Worm (Caenorhabditis elegans): Measurements from ENCODE around the gene T25B2.3.
A peak's percentile ranks its signal among the peaks of the same experiment; 100 is the strongest.

T25B2.3 gene

ce11 chrX:6159562-6159961 is 16.4 kb upstream of the T25B2.3 start:
- no peak for TF ChIP-seq ZK546.5 (tag; optimal IDR thresholded peaks at IDR 0.05)

DNA sequence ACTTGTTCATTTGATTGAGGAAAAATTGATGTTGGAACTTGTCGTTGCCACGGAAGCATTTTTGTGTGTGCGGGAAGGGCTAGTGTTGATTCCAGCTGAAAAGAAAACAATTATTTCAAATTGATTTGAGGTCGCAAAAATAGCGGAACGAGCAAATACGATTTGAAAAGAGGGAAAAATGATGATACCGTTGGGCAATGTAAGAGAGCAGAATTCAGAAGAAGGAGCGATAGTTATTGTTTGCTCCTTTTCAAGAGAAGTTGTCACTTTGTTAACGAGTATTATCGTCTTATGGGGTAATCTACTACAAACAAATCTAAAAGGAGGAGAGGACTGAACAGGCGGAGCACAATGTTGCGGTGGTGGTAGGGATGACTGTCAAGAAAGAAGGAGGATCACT is 15.5 kb upstream of the T25B2.3 start, which contains the start of gene odd-2:
Gene odd-2 (minus strand): TSS at position 101 of the 400 bp plus-strand sequence.
- TF ChIP-seq nfya-1 (tag; optimal IDR thresholded peaks at IDR 0.05; ENCODE audit: insufficient read depth) (no peak), nhr-25 (tag; optimal IDR thresholded peaks at IDR 0.05) (no peak), lsy-12 (tag; optimal IDR thresholded peaks at IDR 0.05) (no peak), daf-12 (tag; optimal IDR thresholded peaks at IDR 0.05) (no peak), snpc-4 (tag; optimal IDR thresholded peaks at IDR 0.05) (no peak), ztf-11 (tag; optimal IDR thresholded peaks at IDR 0.05) (no peak)

- TF ChIP-seq nfya-1 (tag; optimal IDR thresholded peaks at IDR 0.05; ENCODE audit: insufficient read depth) (peak; percentile 47), ceh-16 (tag; optimal IDR thresholded peaks at IDR 0.05) (no peak), nhr-67 (tag; optimal IDR thresholded peaks at IDR 0.05) (no peak), jun-1 (tag; optimal IDR thresholded peaks at IDR 0.05) (no peak), nhr-76 (tag; optimal IDR thresholded peaks at IDR 0.05) (no peak), eor-1 (tag; optimal IDR thresholded peaks at IDR 0.05) (no peak), elt-2 (tag; optimal IDR thresholded peaks at IDR 0.05) (no peak), ztf-11 (tag; optimal IDR thresholded peaks at IDR 0.05) (no peak)
These were observed 13.9 kb upstream of the T25B2.3 start for ce11 chrX:6162037-6162436.

ce11 chrX:6167376-6167775 is 8.6 kb upstream of the T25B2.3 start:
- TF ChIP-seq nhr-23 (tag; optimal IDR thresholded peaks at IDR 0.05) (no peak), ama-1 (optimal IDR thresholded peaks at IDR 0.05) (no peak), elt-2 (tag; optimal IDR thresholded peaks at IDR 0.05) (peak; percentile 61), R02D3.7 (tag; optimal IDR thresholded peaks at IDR 0.05) (no peak)

ce11 chrX:6169252-6169651 is 6.7 kb upstream of the T25B2.3 start, which contains the start of gene T25B2.2:
Gene T25B2.2 (plus strand): TSS chrX:6169643.
- peak; percentile 86 for TF ChIP-seq elt-2 (tag; optimal IDR thresholded peaks at IDR 0.05)
- TF ChIP-seq pqm-1 (tag; optimal IDR thresholded peaks at IDR 0.05) = peak; percentile 42
- TF ChIP-seq fkh-10 (GFP tag; optimal IDR thresholded peaks at IDR 0.05) = no peak

- TF ChIP-seq egl-27 (tag; optimal IDR thresholded peaks at IDR 0.05) = no peak
- TF ChIP-seq hmg-11 (tag; optimal IDR thresholded peaks at IDR 0.05) = no peak
- TF ChIP-seq ZK546.5 (tag; optimal IDR thresholded peaks at IDR 0.05) = no peak
- no peak for TF ChIP-seq ztf-4 (tag; optimal IDR thresholded peaks at IDR 0.05)
- no peak for TF ChIP-seq pqm-1 (tag; optimal IDR thresholded peaks at IDR 0.05)
- TF ChIP-seq nfya-1 (tag; optimal IDR thresholded peaks at IDR 0.05; ENCODE audit: insufficient read depth) = no peak
- no peak for TF ChIP-seq egl-5 (tag; optimal IDR thresholded peaks at IDR 0.05)
- TF ChIP-seq nhr-237 (tag; optimal IDR thresholded peaks at IDR 0.05) = no peak
These were observed 2.3 kb upstream of the T25B2.3 start, which contains the start of gene T25B2.1 for ce11 chrX:6173656-6174055. Gene T25B2.1 (plus strand): TSS chrX:6173956.

DNA sequence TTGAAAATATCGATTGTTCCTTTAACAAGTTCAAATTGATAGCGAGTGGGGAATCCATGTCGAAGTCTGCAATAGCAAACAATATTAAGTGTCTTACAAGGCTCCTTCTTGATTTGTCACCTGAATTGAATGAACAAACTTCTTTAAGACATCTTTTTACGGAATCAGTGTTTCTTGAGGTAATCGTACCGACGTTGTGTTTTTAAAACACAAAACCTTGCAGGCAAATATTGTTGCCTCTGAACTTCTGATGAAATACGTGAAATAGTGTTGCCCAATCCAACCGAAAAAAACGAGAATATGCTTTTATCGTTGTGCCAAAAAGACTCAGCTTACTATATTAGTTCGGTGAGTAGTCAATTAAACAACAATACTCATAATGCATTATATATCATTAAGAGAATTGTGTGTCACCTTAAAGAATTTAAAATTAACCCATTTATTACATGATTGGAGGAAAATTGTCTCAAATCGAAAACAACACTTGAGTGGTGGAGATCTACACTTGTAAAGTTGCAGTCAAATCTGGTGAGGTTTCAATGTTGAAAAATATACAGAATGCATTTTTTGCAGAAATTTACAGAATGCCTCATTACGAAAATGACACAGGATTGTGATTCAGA is 2.1 kb downstream of the T25B2.3 start, which contains the start of the genes T25B2.4 and T13C5.3:
Gene T25B2.4 (plus strand): TSS at position 301 of the 623 bp plus-strand sequence.
Gene T13C5.3 (plus strand): TSS at position 573 of the 623 bp plus-strand sequence.
- no peak for TF ChIP-seq nhr-25 (tag; optimal IDR thresholded peaks at IDR 0.05)
- TF ChIP-seq ztf-11 (tag; optimal IDR thresholded peaks at IDR 0.05) = no peak
- no peak for TF ChIP-seq nhr-43 (tag; optimal IDR thresholded peaks at IDR 0.05; ENCODE audit: poor library complexity, severe bottlenecking)
- TF ChIP-seq zag-1 (tag; optimal IDR thresholded peaks at IDR 0.05) = no peak
- TF ChIP-seq snpc-4 (tag; optimal IDR thresholded peaks at IDR 0.05) = no peak
- TF ChIP-seq eor-1 (tag; optimal IDR thresholded peaks at IDR 0.05) = no peak
- TF ChIP-seq nhr-67 (tag; optimal IDR thresholded peaks at IDR 0.05) = no peak
- TF ChIP-seq lsy-12 (tag; optimal IDR thresholded peaks at IDR 0.05) = no peak
- TF ChIP-seq unc-39 (tag; optimal IDR thresholded peaks at IDR 0.05) = no peak
- no peak for TF ChIP-seq pha-4 (tag; optimal IDR thresholded peaks at IDR 0.05)
- TF ChIP-seq nhr-12 (tag; optimal IDR thresholded peaks at IDR 0.05) = no peak
- TF ChIP-seq ZK546.5 (tag; optimal IDR thresholded peaks at IDR 0.05) = no peak
- no peak for TF ChIP-seq ceh-16 (tag; optimal IDR thresholded peaks at IDR 0.05)
